Worm (Caenorhabditis elegans) whole organism, late embryonic: ENCODE results near the gene him-14.

ENCODE experiments used
- C08G9.2 ChIP-seq: sonication (generic microtip); optimal IDR thresholded peaks from 2 replicates; lab custom pipeline; 2016; ENCODE audit warnings: mild to moderate bottlenecking, missing genetic modification characterization, moderate library complexity, missing compliant biosample characterization
- C38D4.7 ChIP-seq: fragments of 200-800 bp; sonication (Bioruptor generic); optimal IDR thresholded peaks from 2 replicates; lab custom pipeline; 2018; ENCODE audit warnings: mild to moderate bottlenecking, missing genetic modification characterization, moderate library complexity, missing compliant biosample characterization
- K02D7.2 ChIP-seq: sonication (generic microtip); optimal IDR thresholded peaks from 2 replicates; lab custom pipeline; 2017; ENCODE audit warnings: mild to moderate bottlenecking, missing genetic modification characterization, missing compliant biosample characterization
- T23F11.4 ChIP-seq: fragments of 200-800 bp; sonication (Bioruptor generic); optimal IDR thresholded peaks from 2 replicates; lab custom pipeline; 2018; ENCODE audit warnings: mild to moderate bottlenecking, missing genetic modification characterization, missing compliant biosample characterization
- Y22D7AL.16 ChIP-seq: sonication (generic microtip); optimal IDR thresholded peaks from 2 replicates; lab custom pipeline; 2016; ENCODE audit warnings: missing genetic modification characterization, missing compliant biosample characterization
- ahr-1 ChIP-seq: sonication (generic microtip); optimal IDR thresholded peaks from 2 replicates; lab custom pipeline; 2016; ENCODE audit warnings: missing genetic modification characterization, missing compliant biosample characterization
- ceh-14 ChIP-seq: sonication (generic microtip); optimal IDR thresholded peaks from 2 replicates; lab custom pipeline; 2016; ENCODE audit warnings: missing genotype, missing genetic modification characterization, missing compliant biosample characterization
- ceh-19 ChIP-seq: fragments of 200-800 bp; sonication (Bioruptor generic); optimal IDR thresholded peaks from 2 replicates; lab custom pipeline; 2018; ENCODE audit warnings: mild to moderate bottlenecking, missing genetic modification characterization, missing compliant biosample characterization
- ceh-2 ChIP-seq: sonication (generic microtip); optimal IDR thresholded peaks from 2 replicates; lab custom pipeline; 2016; ENCODE audit warnings: missing genotype, missing genetic modification characterization, missing compliant biosample characterization
- ceh-22 ChIP-seq: sonication (generic microtip); optimal IDR thresholded peaks from 2 replicates; lab custom pipeline; 2017; ENCODE audit warnings: missing biosample characterization, missing genetic modification characterization
- ceh-24 ChIP-seq: sonication (generic microtip); optimal IDR thresholded peaks from 2 replicates; lab custom pipeline; 2016; ENCODE audit warnings: mild to moderate bottlenecking, missing genetic modification characterization, missing compliant biosample characterization
- ceh-31 ChIP-seq: sonication (generic microtip); optimal IDR thresholded peaks from 2 replicates; lab custom pipeline; 2016; ENCODE audit warnings: missing genetic modification characterization, missing compliant biosample characterization
- ceh-34 ChIP-seq: sonication (generic microtip); optimal IDR thresholded peaks from 2 replicates; lab custom pipeline; 2016; ENCODE audit warnings: mild to moderate bottlenecking, missing genetic modification characterization, missing compliant biosample characterization
- ceh-48 ChIP-seq: sonication (generic microtip); optimal IDR thresholded peaks from 2 replicates; lab custom pipeline; 2016; ENCODE audit warnings: missing genetic modification characterization, inconsistent platforms, missing compliant biosample characterization
- ceh-6 ChIP-seq: fragments of 200-800 bp; sonication (Bioruptor generic); optimal IDR thresholded peaks from 2 replicates; lab custom pipeline; 2018; ENCODE audit warnings: mild to moderate bottlenecking, missing genetic modification characterization, missing compliant biosample characterization
- ceh-9 ChIP-seq: sonication (generic microtip); optimal IDR thresholded peaks from 2 replicates; lab custom pipeline; 2016; ENCODE audit warnings: mild to moderate bottlenecking, missing genetic modification characterization, inconsistent platforms, missing compliant biosample characterization
- dmd-4 ChIP-seq: sonication (generic microtip); optimal IDR thresholded peaks from 2 replicates; lab custom pipeline; 2016; ENCODE audit warnings: borderline replicate concordance, missing genetic modification characterization, missing compliant biosample characterization
- dve-1 ChIP-seq: sonication (generic microtip); optimal IDR thresholded peaks from 2 replicates; lab custom pipeline; 2017; ENCODE audit warnings: antibody characterized with exemption, mild to moderate bottlenecking, missing genetic modification characterization, missing compliant biosample characterization
- elt-2 ChIP-seq: sonication (generic microtip); optimal IDR thresholded peaks from 2 replicates; lab custom pipeline; 2016; ENCODE audit warnings: missing genetic modification reagents, missing genetic modification characterization, missing compliant biosample characterization
- ets-4 ChIP-seq: sonication (generic microtip); optimal IDR thresholded peaks from 2 replicates; lab custom pipeline; 2016; ENCODE audit warnings: missing genetic modification characterization, missing compliant biosample characterization
- eyg-1 ChIP-seq: sonication (generic microtip); optimal IDR thresholded peaks from 2 replicates; lab custom pipeline; 2016; ENCODE audit warnings: missing genotype, missing genetic modification characterization, missing compliant biosample characterization
- fax-1 ChIP-seq: sonication (generic microtip); optimal IDR thresholded peaks from 2 replicates; lab custom pipeline; 2016; ENCODE audit warnings: missing genotype, missing genetic modification characterization, missing compliant biosample characterization
- fkh-10 ChIP-seq: fragments of 150-350 bp; optimal IDR thresholded peaks from 2 replicates; lab custom pipeline; 2014; ENCODE audit warnings: missing biosample characterization, missing genetic modification reagents, missing genetic modification characterization
- gmeb-2 ChIP-seq: sonication (generic microtip); optimal IDR thresholded peaks from 2 replicates; lab custom pipeline; 2016; ENCODE audit warnings: missing genetic modification characterization, inconsistent platforms, missing compliant biosample characterization
- hlh-13 ChIP-seq: fragments of 200-800 bp; sonication (Bioruptor generic); optimal IDR thresholded peaks from 2 replicates; lab custom pipeline; 2018; ENCODE audit warnings: mild to moderate bottlenecking, missing genetic modification characterization, missing compliant biosample characterization
- hlh-15 ChIP-seq: sonication (generic microtip); optimal IDR thresholded peaks from 2 replicates; lab custom pipeline; 2016; ENCODE audit warnings: missing genetic modification characterization, missing compliant biosample characterization
- hlh-30 ChIP-seq: sonication (generic microtip); optimal IDR thresholded peaks from 2 replicates; lab custom pipeline; 2017; ENCODE audit warnings: antibody characterized with exemption, missing genetic modification characterization, missing compliant biosample characterization; ENCODE audit not compliant: insufficient read depth
- lin-11 ChIP-seq: fragments of 200-800 bp; sonication (Bioruptor generic); optimal IDR thresholded peaks from 2 replicates; lab custom pipeline; 2018; ENCODE audit warnings: mild to moderate bottlenecking, missing genetic modification characterization, missing compliant biosample characterization
- madf-2 ChIP-seq: sonication (generic microtip); optimal IDR thresholded peaks from 2 replicates; lab custom pipeline; 2017; ENCODE audit warnings: missing genetic modification characterization, missing compliant biosample characterization
- mec-3 ChIP-seq: sonication (generic microtip); optimal IDR thresholded peaks from 2 replicates; lab custom pipeline; 2016; ENCODE audit warnings: borderline replicate concordance, missing genetic modification characterization, missing compliant biosample characterization
- nfya-1 ChIP-seq: sonication (generic microtip); optimal IDR thresholded peaks from 2 replicates; lab custom pipeline; 2017; ENCODE audit warnings: missing genetic modification characterization, mild to moderate bottlenecking, missing compliant biosample characterization, antibody characterized with exemption, moderate library complexity
- nhr-11 ChIP-seq: fragments of 150-350 bp; optimal IDR thresholded peaks from 2 replicates; lab custom pipeline; 2014; ENCODE audit warnings: missing biosample characterization, missing genetic modification characterization
- odd-2 ChIP-seq: sonication (generic microtip); optimal IDR thresholded peaks from 2 replicates; lab custom pipeline; 2017; ENCODE audit warnings: antibody characterized with exemption, mild to moderate bottlenecking, missing genetic modification characterization, missing compliant biosample characterization
- pag-3 ChIP-seq: sonication (generic microtip); optimal IDR thresholded peaks from 2 replicates; lab custom pipeline; 2016; ENCODE audit warnings: missing compliant biosample characterization, missing genetic modification characterization, borderline replicate concordance
- pat-9 ChIP-seq: fragments of 200-800 bp; sonication (Bioruptor generic); optimal IDR thresholded peaks from 2 replicates; lab custom pipeline; 2018; ENCODE audit warnings: mild to moderate bottlenecking, missing genetic modification characterization, moderate library complexity, missing compliant biosample characterization
- pha-4 ChIP-seq: fragments of 150-350 bp; optimal IDR thresholded peaks from 2 replicates; lab custom pipeline; 2018; ENCODE audit warnings: missing biosample characterization, missing genetic modification reagents, missing genetic modification characterization
- pqm-1 ChIP-seq: sonication (generic microtip); optimal IDR thresholded peaks from 2 replicates; lab custom pipeline; 2016; ENCODE audit warnings: missing genetic modification characterization, missing compliant biosample characterization
- pros-1 ChIP-seq: fragments of 150-350 bp; optimal IDR thresholded peaks from 2 replicates; lab custom pipeline; 2014; ENCODE audit warnings: missing biosample characterization, missing genetic modification reagents, missing genetic modification characterization
- rnt-1 ChIP-seq: sonication (generic microtip); optimal IDR thresholded peaks from 2 replicates; lab custom pipeline; 2016; ENCODE audit warnings: missing genetic modification characterization, missing compliant biosample characterization
- sdc-2 ChIP-seq: sonication (generic microtip); optimal IDR thresholded peaks from 2 replicates; lab custom pipeline; 2016; ENCODE audit warnings: missing genotype, missing genetic modification characterization, missing compliant biosample characterization
- sox-2 ChIP-seq: fragments of 200-800 bp; sonication (Bioruptor generic); IDR thresholded peaks from 2 replicates; pipeline ENCODE4 v1.3.6; 2022; ENCODE audit warnings: missing genetic modification reagents, missing genetic modification characterization, missing compliant biosample characterization
- tbx-2 ChIP-seq: sonication (generic microtip); optimal IDR thresholded peaks from 2 replicates; lab custom pipeline; 2016; ENCODE audit warnings: missing genetic modification characterization, missing compliant biosample characterization
- tbx-7 ChIP-seq: sonication (generic microtip); optimal IDR thresholded peaks from 2 replicates; lab custom pipeline; 2016; ENCODE audit warnings: missing genotype, missing genetic modification characterization, missing compliant biosample characterization
- ttx-3 ChIP-seq: sonication (generic microtip); optimal IDR thresholded peaks from 2 replicates; lab custom pipeline; 2016; ENCODE audit warnings: missing genetic modification reagents, missing genetic modification characterization, missing compliant biosample characterization
- unc-42 ChIP-seq: sonication (generic microtip); optimal IDR thresholded peaks from 2 replicates; lab custom pipeline; 2016; ENCODE audit warnings: missing genotype, missing genetic modification characterization, missing compliant biosample characterization
- unc-86 ChIP-seq: sonication (generic microtip); optimal IDR thresholded peaks from 2 replicates; lab custom pipeline; 2016; ENCODE audit warnings: missing genetic modification characterization, missing compliant biosample characterization
- zip-5 ChIP-seq: sonication (generic microtip); optimal IDR thresholded peaks from 2 replicates; lab custom pipeline; 2016; ENCODE audit warnings: missing genetic modification characterization, missing compliant biosample characterization
- ztf-16 ChIP-seq: sonication (generic microtip); optimal IDR thresholded peaks from 2 replicates; lab custom pipeline; 2017; ENCODE audit warnings: missing genetic modification characterization, missing compliant biosample characterization

Gene him-14

ce11 chrII:7022370-7023001 is 47.3 kb downstream of the him-14 start, which contains the start of the genes lst-6 and lst-5:
lst-6 (minus strand) TSS chrII:7022509.
lst-5 (plus strand) TSS chrII:7022913.
- TF ChIP-seq Y22D7AL.16 (tag; lab: Kevin White, UChicago) (no peak), pqm-1 (tag; lab: Kevin White, UChicago) (no peak), hlh-13 (GFP tag; lab: Kevin White, UChicago) (no peak), odd-2 (no peak), unc-86 (tag; lab: Kevin White, UChicago) (no peak), ceh-9 (tag; lab: Kevin White, UChicago) (no peak), pag-3 (no peak), zip-5 (tag; lab: Kevin White, UChicago) (no peak), T23F11.4 (no peak), ets-4 (peak; percentile 11), eyg-1 (tag; lab: Kevin White, UChicago) (no peak), ceh-22 (tag; lab: Kevin White, UChicago) (no peak), dmd-4 (tag; lab: Kevin White, UChicago) (no peak), C38D4.7 (no peak), ceh-48 (tag; lab: Kevin White, UChicago) (peak; percentile 24), ceh-31 (tag; lab: Kevin White, UChicago) (no peak), mec-3 (tag; lab: Kevin White, UChicago) (no peak), ceh-19 (no peak), lin-11 (tag; lab: Kevin White, UChicago) (no peak), ttx-3 (no peak), fkh-10 (GFP tag; lab: Kevin White, UChicago) (no peak), ceh-24 (no peak), C08G9.2 (tag; lab: Kevin White, UChicago) (no peak), sox-2 (GFP tag; lab: Robert Waterston, UW) (no peak), elt-2 (peak; percentile 86), fax-1 (tag; lab: Kevin White, UChicago) (no peak), sdc-2 (no peak), tbx-7 (tag; lab: Kevin White, UChicago) (no peak), hlh-15 (tag; lab: Kevin White, UChicago) (no peak), dve-1 (tag; lab: Kevin White, UChicago) (peak; percentile 23), unc-42 (tag; lab: Kevin White, UChicago) (peak; percentile 72), nfya-1 (peak; percentile 45), pros-1 (tag; lab: Kevin White, UChicago) (no peak), ceh-14 (tag; lab: Kevin White, UChicago) (no peak), ceh-34 (tag; lab: Kevin White, UChicago) (no peak), pha-4 (no peak), ztf-16 (tag; lab: Kevin White, UChicago) (no peak), gmeb-2 (no peak), ceh-2 (tag; lab: Kevin White, UChicago) (no peak), ahr-1 (tag; lab: Kevin White, UChicago) (no peak), madf-2 (tag; lab: Kevin White, UChicago) (no peak), ceh-6 (GFP tag; lab: Kevin White, UChicago) (no peak), tbx-2 (tag; lab: Kevin White, UChicago) (peak; percentile 58), pat-9 (tag; lab: Kevin White, UChicago) (no peak), hlh-30 (tag; lab: Kevin White, UChicago) (peak; percentile 41), K02D7.2 (tag; lab: Kevin White, UChicago) (no peak), nhr-11 (tag; lab: Kevin White, UChicago) (no peak), rnt-1 (tag; lab: Kevin White, UChicago) (no peak)
- TF ChIP-seq, all 69 proteins: peak for 8
